Worm (Caenorhabditis elegans) whole organism, L1 larva: ENCODE measurements around the gene sand-1.

Source experiments
- aha-1 ChIP-seq: fragments of 150-350 bp; optimal IDR thresholded peaks from 2 replicates; lab custom pipeline; 2014; ENCODE audit warnings: missing biosample characterization, missing genetic modification characterization
- blmp-1 ChIP-seq: fragments of 150-350 bp; optimal IDR thresholded peaks from 2 replicates; lab custom pipeline; 2014; ENCODE audit warnings: missing biosample characterization, missing genetic modification characterization
- dpl-1 ChIP-seq, 3 experiments: fragments of 150-350 bp in 2 of 3; sonication (generic microtip) in 1 of 3; optimal IDR thresholded peaks; 2 replicates each; lab custom pipeline; 2014 to 2017; ENCODE audit warnings: missing biosample characterization in 3 of 3, missing genetic modification characterization in 3 of 3, missing genetic modification reagents in 3 of 3
- efl-1 ChIP-seq, 4 experiments: fragments of 150-350 bp; optimal IDR thresholded peaks in 3 of 4; peaks in 1 of 4; 1 replicate in 1 of 4; 2 replicates in 3 of 4; lab custom pipeline; 2014; ENCODE audit warnings: missing biosample characterization in 2 of 4, missing genetic modification characterization in 2 of 4, missing genetic modification reagents in 2 of 4
- egl-27 ChIP-seq, 2 experiments: fragments of 150-350 bp in 1 of 2; sonication (generic microtip); optimal IDR thresholded peaks; 3 replicates each; lab custom pipeline; 2017 to 2018; ENCODE audit warnings: missing biosample characterization in 2 of 2, missing genetic modification characterization in 2 of 2, missing genetic modification reagents in 2 of 2
- fkh-10 ChIP-seq: sonication (generic microtip); optimal IDR thresholded peaks from 2 replicates; lab custom pipeline; 2017; ENCODE audit warnings: missing biosample characterization, missing genetic modification reagents, missing genetic modification characterization
- lin-14 ChIP-seq: fragments of 200-800 bp; sonication (Bioruptor generic); optimal IDR thresholded peaks from 2 replicates; lab custom pipeline; 2018; ENCODE audit warnings: mild to moderate bottlenecking, missing genetic modification characterization, moderate library complexity, missing compliant biosample characterization
- mdl-1 ChIP-seq, 2 experiments: fragments of 150-350 bp; optimal IDR thresholded peaks; 2 replicates each; lab custom pipeline; 2014 to 2017; ENCODE audit warnings: missing biosample characterization in 2 of 2, missing genetic modification characterization in 2 of 2, inconsistent platforms in 1 of 2
- mef-2 ChIP-seq: fragments of 150-350 bp; optimal IDR thresholded peaks from 2 replicates; lab custom pipeline; 2014; ENCODE audit warnings: missing biosample characterization, missing genetic modification characterization
- nhr-19 ChIP-seq: fragments of 200-800 bp; sonication (Bioruptor generic); conservative IDR thresholded peaks from 2 replicates; pipeline ENCODE4 v1.3.6; 2022; ENCODE audit warnings: missing genetic modification characterization, missing compliant biosample characterization
- nhr-90 ChIP-seq: sonication (generic microtip); optimal IDR thresholded peaks from 2 replicates; lab custom pipeline; 2016; ENCODE audit warnings: mild to moderate bottlenecking, missing genetic modification characterization, missing compliant biosample characterization; ENCODE audit not compliant: poor library complexity
- pqm-1 ChIP-seq: sonication (generic microtip); optimal IDR thresholded peaks from 3 replicates; lab custom pipeline; 2017; ENCODE audit warnings: missing biosample characterization, missing genetic modification characterization
- sptf-1 ChIP-seq: fragments of 150-350 bp; optimal IDR thresholded peaks from 2 replicates; lab custom pipeline; 2014; ENCODE audit warnings: missing biosample characterization, missing genetic modification characterization
- zag-1 ChIP-seq: fragments of 150-350 bp; optimal IDR thresholded peaks from 2 replicates; lab custom pipeline; 2014; ENCODE audit warnings: missing biosample characterization, missing genetic modification characterization

ce11 chrIV:5396769-5397168 lies 30.1 kb downstream of the sand-1 start, which contains the start of gene ZK616.3:
- TF ChIP-seq mdl-1 (tag; optimal IDR thresholded peaks at IDR 0.05; lab: Kevin White, UChicago) (no peak), zag-1 (tag; lab: Kevin White, UChicago) (no peak), pqm-1 (tag; lab: Kevin White, UChicago) (no peak), efl-1 (optimal IDR thresholded peaks at IDR 0.05; lab: Kevin White, UChicago) (no peak), efl-1 (GFP tag; optimal IDR thresholded peaks at IDR 0.05 in 1 of 2; lab: Kevin White, UChicago) (no peak), dpl-1 (GFP tag; optimal IDR thresholded peaks at IDR 0.05; lab: Kevin White, UChicago) (no peak), aha-1 (tag; lab: Kevin White, UChicago) (no peak), sptf-1 (no peak), lin-14 (GFP tag; lab: Kevin White, UChicago) (no peak), nhr-90 (no peak), fkh-10 (GFP tag; lab: Kevin White, UChicago) (no peak), blmp-1 (no peak), mef-2 (tag; lab: Kevin White, UChicago) (no peak), nhr-19 (GFP tag; lab: Robert Waterston, UW) (no peak), egl-27 (tag; optimal IDR thresholded peaks at IDR 0.05; lab: Kevin White, UChicago) (no peak)
